Fruit fly (Drosophila melanogaster) whole organism, embryonic: Measurements from ENCODE around the gene alpha-Est7.

Experiments used
- Antp ChIP-seq: fragments of 200-800 bp; sonication (Bioruptor generic); optimal IDR thresholded peaks from 3 replicates; lab custom pipeline; 2016; ENCODE audit warnings: missing biosample characterization, missing genetic modification characterization
- Bteb2 ChIP-seq: fragments of 200-800 bp; sonication (Bioruptor generic); optimal IDR thresholded peaks from 2 replicates; lab custom pipeline; 2016; ENCODE audit warnings: missing biosample characterization, missing genetic modification characterization
- CG10462 ChIP-seq: fragments of 200-800 bp; sonication (Bioruptor generic); optimal IDR thresholded peaks from 2 replicates; lab custom pipeline; 2016; ENCODE audit warnings: missing biosample characterization, missing genetic modification characterization
- CG11247 ChIP-seq: fragments of 200-800 bp; sonication (Bioruptor generic); IDR thresholded peaks from 2 replicates; pipeline ENCODE4 v1.3.6; 2022; ENCODE audit warnings: missing biosample characterization, missing genetic modification characterization
- CG11398 ChIP-seq: fragments of 200-800 bp; sonication (Bioruptor generic); optimal IDR thresholded peaks from 2 replicates; lab custom pipeline; 2016; ENCODE audit warnings: missing biosample characterization, missing genetic modification characterization
- CG12744 ChIP-seq: fragments of 200-800 bp; sonication (Bioruptor generic); optimal IDR thresholded peaks from 2 replicates; lab custom pipeline; 2016; ENCODE audit warnings: missing biosample characterization, missing genetic modification characterization
- CG13424 ChIP-seq: fragments of 200-800 bp; sonication (Bioruptor generic); optimal IDR thresholded peaks from 2 replicates; lab custom pipeline; 2019; ENCODE audit warnings: missing biosample characterization, mild to moderate bottlenecking, missing genetic modification characterization, moderate library complexity
- CG13775 ChIP-seq: fragments of 200-800 bp; sonication (Bioruptor generic); optimal IDR thresholded peaks from 3 replicates; lab custom pipeline; 2017; ENCODE audit warnings: missing biosample characterization, mild to moderate bottlenecking, missing genetic modification characterization
- CG14050 ChIP-seq: fragments of 200-800 bp; sonication (Bioruptor generic); IDR thresholded peaks from 3 replicates; pipeline ENCODE4 v1.3.6; 2022; ENCODE audit warnings: missing biosample characterization, missing genetic modification characterization
- CG14965 ChIP-seq: fragments of 200-800 bp; sonication (Bioruptor generic); optimal IDR thresholded peaks from 2 replicates; lab custom pipeline; 2016; ENCODE audit warnings: missing biosample characterization, missing genetic modification characterization, borderline replicate concordance
- CG1529 ChIP-seq: fragments of 200-800 bp; sonication (Bioruptor generic); optimal IDR thresholded peaks from 3 replicates; lab custom pipeline; 2018; ENCODE audit warnings: missing biosample characterization, missing genetic modification characterization
- CG16779 ChIP-seq: fragments of 200-800 bp; sonication (Bioruptor generic); IDR thresholded peaks from 2 replicates; pipeline ENCODE4 v1.3.6; 2022; ENCODE audit warnings: missing biosample characterization, missing genetic modification characterization
- CG17829 ChIP-seq: fragments of 200-800 bp; optimal IDR thresholded peaks from 2 replicates; lab custom pipeline; 2019; ENCODE audit warnings: missing biosample characterization, mild to moderate bottlenecking, missing genetic modification characterization, moderate library complexity
- CG1832 ChIP-seq: fragments of 200-800 bp; sonication (Bioruptor generic); optimal IDR thresholded peaks from 2 replicates; lab custom pipeline; 2017; ENCODE audit warnings: missing biosample characterization, mild to moderate bottlenecking, missing genetic modification characterization, inconsistent platforms
- CG2129 ChIP-seq: fragments of 200-800 bp; sonication (Bioruptor generic); IDR thresholded peaks from 2 replicates; pipeline ENCODE4 v1.3.6; 2022; ENCODE audit warnings: missing biosample characterization, missing genetic modification characterization; ENCODE audit not compliant: partially characterized antibody
- CG2889 ChIP-seq: fragments of 200-800 bp; sonication (Bioruptor generic); IDR thresholded peaks from 3 replicates; pipeline ENCODE4 v1.3.6; 2022; ENCODE audit warnings: missing biosample characterization, missing genetic modification characterization
- CG30403 ChIP-seq: fragments of 200-800 bp; sonication (Bioruptor generic); optimal IDR thresholded peaks from 3 replicates; lab custom pipeline; 2016; ENCODE audit warnings: missing biosample characterization, missing genetic modification characterization
- CG32772 ChIP-seq: fragments of 200-800 bp; sonication (Bioruptor generic); IDR thresholded peaks from 2 replicates; pipeline ENCODE4 v1.3.6; 2022; ENCODE audit warnings: missing biosample characterization, missing genetic modification characterization
- CG34376 ChIP-seq: fragments of 200-800 bp; sonication (Bioruptor generic); optimal IDR thresholded peaks from 2 replicates; lab custom pipeline; 2018; ENCODE audit warnings: missing biosample characterization, mild to moderate bottlenecking, missing genetic modification characterization
- CG3726 ChIP-seq: fragments of 200-800 bp; sonication (Bioruptor generic); IDR thresholded peaks from 3 replicates; pipeline ENCODE4, ENCODE4 v1.3.6; 2022; ENCODE audit warnings: missing biosample characterization, missing genetic modification characterization
- CG3847 ChIP-seq: fragments of 200-800 bp; sonication (Bioruptor generic); IDR thresholded peaks from 2 replicates; pipeline ENCODE4 v1.3.6; 2022; ENCODE audit warnings: missing biosample characterization, missing genetic modification characterization
- CG4617 ChIP-seq: fragments of 200-800 bp; sonication (Bioruptor generic); optimal IDR thresholded peaks from 3 replicates; lab custom pipeline; 2016; ENCODE audit warnings: missing biosample characterization, missing genetic modification characterization, borderline replicate concordance
- CG6654 ChIP-seq: fragments of 200-800 bp; sonication (Bioruptor generic); optimal IDR thresholded peaks from 2 replicates; lab custom pipeline; 2017; ENCODE audit warnings: missing biosample characterization, mild to moderate bottlenecking, missing genetic modification characterization
- CG7271 ChIP-seq: fragments of 200-800 bp; sonication (Bioruptor generic); optimal IDR thresholded peaks from 2 replicates; lab custom pipeline; 2018; ENCODE audit warnings: missing biosample characterization, mild to moderate bottlenecking, missing genetic modification characterization, moderate library complexity
- Dip3 ChIP-seq: fragments of 200-800 bp; sonication (Bioruptor generic); optimal IDR thresholded peaks from 3 replicates; lab custom pipeline; 2016; ENCODE audit warnings: missing biosample characterization, missing genetic modification characterization
- Dll ChIP-seq: fragments of 200-800 bp; sonication (Bioruptor generic); IDR thresholded peaks from 4 replicates; pipeline ENCODE4 v1.3.6; 2022; ENCODE audit warnings: missing biosample characterization, missing genetic modification characterization; ENCODE audit not compliant: partially characterized antibody
- Doc3 ChIP-seq: fragments of 200-800 bp; sonication (Bioruptor generic); IDR thresholded peaks from 3 replicates; pipeline ENCODE4 v1.3.6; 2022; ENCODE audit warnings: missing biosample characterization, missing genetic modification characterization; ENCODE audit not compliant: partially characterized antibody
- Gug ChIP-seq: fragments of 200-800 bp; sonication (Bioruptor generic); IDR thresholded peaks from 4 replicates; pipeline ENCODE4 v1.3.6; 2022; ENCODE audit warnings: missing biosample characterization, missing genetic modification characterization
- Hr39 ChIP-seq: fragments of >200 bp; optimal IDR thresholded peaks from 2 replicates; lab custom pipeline; 2017
- Med ChIP-seq: fragments of 200-800 bp; sonication (Bioruptor generic); peaks from one replicate; lab custom pipeline; 2016; ENCODE audit warnings: missing biosample characterization, missing genetic modification characterization, mild to moderate bottlenecking, inconsistent platforms, moderate library complexity
- Mes4 ChIP-seq: fragments of 200-800 bp; sonication (Bioruptor generic); optimal IDR thresholded peaks from 2 replicates; lab custom pipeline; 2016; ENCODE audit warnings: missing biosample characterization, missing genetic modification characterization
- NC2β ChIP-seq: fragments of 200-800 bp; sonication (Bioruptor generic); optimal IDR thresholded peaks from 2 replicates; lab custom pipeline; 2016; ENCODE audit warnings: missing biosample characterization, missing genetic modification characterization
- Nf-YA ChIP-seq: fragments of 200-800 bp; sonication (Bioruptor generic); IDR thresholded peaks from 2 replicates; pipeline ENCODE4 v1.3.6; 2022; ENCODE audit warnings: missing biosample characterization, missing genetic modification characterization
- Opbp ChIP-seq: fragments of 200-800 bp; sonication (Bioruptor generic); IDR thresholded peaks from 3 replicates; pipeline ENCODE4 v1.3.6; 2022; ENCODE audit warnings: missing biosample characterization, missing genetic modification characterization; ENCODE audit not compliant: partially characterized antibody
- Taf1 ChIP-seq: fragments of 200-800 bp; sonication (Bioruptor generic); IDR thresholded peaks from 2 replicates; pipeline ENCODE4 v1.3.6; 2022; ENCODE audit warnings: missing biosample characterization, missing genetic modification characterization
- aop ChIP-seq: fragments of 200-800 bp; sonication (Bioruptor generic); IDR thresholded peaks from 2 replicates; pipeline ENCODE4 v1.3.6; 2022; ENCODE audit warnings: missing biosample characterization, missing genetic modification characterization
- br ChIP-seq: fragments of >200 bp; optimal IDR thresholded peaks from 2 replicates; lab custom pipeline; 2017
- bsh ChIP-seq, 2 experiments: fragments of 200-800 bp; sonication (Bioruptor generic); optimal IDR thresholded peaks; 2 replicates each; lab custom pipeline; 2017 to 2018; ENCODE audit warnings: mild to moderate bottlenecking in 2 of 2, missing biosample characterization in 2 of 2, missing genetic modification characterization in 2 of 2, moderate library complexity in 1 of 2
- eyg ChIP-seq: fragments of 200-800 bp; sonication (Bioruptor generic); optimal IDR thresholded peaks from 3 replicates; lab custom pipeline; 2016; ENCODE audit warnings: missing biosample characterization, missing genetic modification characterization
- fru ChIP-seq: fragments of >200 bp; optimal IDR thresholded peaks from 2 replicates; lab custom pipeline; 2017
- kah ChIP-seq: fragments of 200-800 bp; sonication (Bioruptor generic); optimal IDR thresholded peaks from 2 replicates; lab custom pipeline; 2018; ENCODE audit warnings: missing biosample characterization, mild to moderate bottlenecking, missing genetic modification characterization
- lab ChIP-seq: fragments of 200-800 bp; sonication (Bioruptor generic); optimal IDR thresholded peaks from 3 replicates; lab custom pipeline; 2017; ENCODE audit warnings: missing biosample characterization, missing genetic modification characterization, mild to moderate bottlenecking, moderate library complexity, missing genetic modification reagents
- lola ChIP-seq, 3 experiments: fragments of >200 bp in 2 of 3; fragments of 200-800 bp in 1 of 3; sonication (Bioruptor generic) in 1 of 3; optimal IDR thresholded peaks; 2 replicates each; lab custom pipeline; 2017 to 2019; ENCODE audit warnings: missing biosample characterization in 3 of 3, missing genetic modification characterization in 3 of 3, mild to moderate bottlenecking in 1 of 3, moderate library complexity in 1 of 3
- mam ChIP-seq: fragments of 200-800 bp; sonication (Bioruptor generic); optimal IDR thresholded peaks from 3 replicates; lab custom pipeline; 2016; ENCODE audit warnings: missing biosample characterization, missing genetic modification characterization
- mirr ChIP-seq: fragments of 200-800 bp; sonication (Bioruptor generic); optimal IDR thresholded peaks from 3 replicates; lab custom pipeline; 2018; ENCODE audit warnings: missing biosample characterization, mild to moderate bottlenecking, missing genetic modification characterization
- ranshi ChIP-seq: fragments of 200-800 bp; sonication (Bioruptor generic); IDR thresholded peaks from 2 replicates; pipeline ENCODE4 v1.3.6; 2022; ENCODE audit warnings: missing biosample characterization, missing genetic modification characterization
- ssp ChIP-seq: fragments of 200-800 bp; sonication (Bioruptor generic); IDR thresholded peaks from 2 replicates; pipeline ENCODE4 v1.3.6; 2022; ENCODE audit warnings: missing biosample characterization, missing genetic modification characterization
- tna ChIP-seq: fragments of 200-800 bp; sonication (Bioruptor generic); IDR thresholded peaks from 2 replicates; pipeline ENCODE4 v1.3.6; 2022; ENCODE audit warnings: missing biosample characterization, missing genetic modification characterization; ENCODE audit not compliant: partially characterized antibody
- tx ChIP-seq: fragments of 200-800 bp; sonication (Bioruptor generic); optimal IDR thresholded peaks from 2 replicates; lab custom pipeline; 2016; ENCODE audit warnings: missing biosample characterization, missing genetic modification characterization
- wdn ChIP-seq: fragments of 200-800 bp; sonication (Bioruptor generic); IDR thresholded peaks from 2 replicates; pipeline ENCODE4 v1.3.6; 2022; ENCODE audit warnings: missing biosample characterization, missing genetic modification characterization
- zen2 ChIP-seq: fragments of 200-800 bp; sonication (Bioruptor generic); IDR thresholded peaks from 3 replicates; pipeline ENCODE4 v1.3.6; 2022; ENCODE audit warnings: missing biosample characterization, missing genetic modification characterization; ENCODE audit not compliant: partially characterized antibody

alpha-Est7 gene

dm6 chr3R:7473767-7474254 is 49.7 kb downstream of the alpha-Est7 start, which contains the start of gene CG1142 (continued):
- TF ChIP-seq CG34376 (GFP tag; lab: Kevin White, UChicago) (peak; percentile 92), CG13775 (GFP tag; lab: Kevin White, UChicago) (peak; percentile 98), CG1832 (no peak), CG11247 (GFP tag; lab: Robert Waterston, UW) (peak; percentile 98), bsh (GFP tag; optimal IDR thresholded peaks at IDR 0.05; lab: Kevin White, UChicago) (peak in 1 of 2 experiments; percentile 99), CG12744 (GFP tag; lab: Kevin White, UChicago) (peak; percentile 97), Taf1 (GFP tag; lab: Robert Waterston, UW) (peak; percentile 95), CG11398 (GFP tag; lab: Kevin White, UChicago) (peak; percentile 95), NC2β (peak; percentile 96), Antp (GFP tag; lab: Kevin White, UChicago) (peak; percentile 93), tx (GFP tag; lab: Kevin White, UChicago) (peak; percentile 93), Dll (GFP tag; lab: Robert Waterston, UW) (no peak), CG3847 (GFP tag; lab: Robert Waterston, UW) (peak; percentile 97), mirr (GFP tag; lab: Kevin White, UChicago) (peak; percentile 96), zen2 (GFP tag; lab: Robert Waterston, UW) (no peak), CG16779 (GFP tag; lab: Robert Waterston, UW) (peak; percentile 96), fru (lab: Kevin White, UChicago) (no peak), CG14050 (peak; percentile 98), Bteb2 (peak; percentile 98), CG32772 (peak; percentile 97), kah (peak; percentile 95), tna (GFP tag; lab: Robert Waterston, UW) (no peak), CG6654 (GFP tag; lab: Kevin White, UChicago) (peak; percentile 89), Opbp (no peak), CG10462 (GFP tag; lab: Kevin White, UChicago) (peak; percentile 98), CG7271 (tag; lab: Kevin White, UChicago) (peak; percentile 100), eyg (peak; percentile 94), CG30403 (GFP tag; lab: Kevin White, UChicago) (peak; percentile 98), lola (GFP tag; optimal IDR thresholded peaks at IDR 0.05; lab: Kevin White, UChicago) (peak in 1 of 3 experiments; percentile 99), CG13424 (tag; lab: Kevin White, UChicago) (peak; percentile 99), CG17829 (tag; lab: Kevin White, UChicago) (peak; percentile 100), Doc3 (GFP tag; lab: Robert Waterston, UW) (no peak), br (lab: Kevin White, UChicago) (no peak), Med (GFP tag; lab: Kevin White, UChicago) (peak; percentile 99), ranshi (peak; percentile 98), ssp (GFP tag; lab: Robert Waterston, UW) (peak; percentile 93), Gug (peak; percentile 88), CG3726 (peak; percentile 99), CG4617 (GFP tag; lab: Kevin White, UChicago) (peak; percentile 93), CG2129 (GFP tag; lab: Robert Waterston, UW) (no peak), CG2889 (GFP tag; lab: Robert Waterston, UW) (peak; percentile 98), mam (GFP tag; lab: Kevin White, UChicago) (peak; percentile 93), Nf-YA (peak; percentile 98), lab (GFP tag; lab: Kevin White, UChicago) (peak; percentile 98), Hr39 (lab: Kevin White, UChicago) (no peak), wdn (GFP tag; lab: Robert Waterston, UW) (peak; percentile 98), Dip3 (GFP tag; lab: Kevin White, UChicago) (peak; percentile 96), CG14965 (peak; percentile 71), aop (GFP tag; lab: Robert Waterston, UW) (peak; percentile 95), CG1529 (GFP tag; lab: Kevin White, UChicago) (peak; percentile 97), Mes4 (peak; percentile 97)
